Worm (Caenorhabditis elegans): ENCODE measurements around the gene hlh-26.

- TF ChIP-seq F57A8.1 (GFP tag; optimal IDR thresholded peaks at IDR 0.05) (no peak), snpc-4 (GFP tag; optimal IDR thresholded peaks at IDR 0.05) (no peak), snpc-4 (tag; optimal IDR thresholded peaks at IDR 0.05) (no peak)
Measured at ce11 chrII:5554317-5554716, 20.8 kb upstream of the hlh-26 start, which contains the start of gene ins-12.
